Worm (Caenorhabditis elegans) whole organism, young adult: ENCODE data around the gene K02D10.4.
A peak's percentile ranks its signal among the peaks of the same experiment; 100 is the strongest.

Source experiments
- B0019.2 ChIP-seq: fragments of 200-800 bp; sonication (Bioruptor generic); conservative IDR thresholded peaks from 2 replicates; pipeline ENCODE4 v1.3.6; 2022; ENCODE audit warnings: missing genetic modification reagents, missing genetic modification characterization, missing compliant biosample characterization
- D2030.7 ChIP-seq: fragments of 200-800 bp; sonication (Bioruptor generic); IDR thresholded peaks from 2 replicates; pipeline ENCODE4 v1.3.6; 2022; ENCODE audit warnings: missing genetic modification reagents, missing genetic modification characterization, missing compliant biosample characterization
- F22D6.2 ChIP-seq: sonication (generic microtip); optimal IDR thresholded peaks from 2 replicates; lab custom pipeline; 2016; ENCODE audit warnings: mild to moderate bottlenecking, missing genetic modification characterization, missing compliant biosample characterization
- K12H6.12 ChIP-seq: fragments of 200-800 bp; sonication (Bioruptor generic); optimal IDR thresholded peaks from 2 replicates; lab custom pipeline; 2018; ENCODE audit warnings: mild to moderate bottlenecking, missing genetic modification characterization, missing compliant biosample characterization
- T07F8.4 ChIP-seq: sonication (generic microtip); optimal IDR thresholded peaks from 2 replicates; lab custom pipeline; 2016; ENCODE audit warnings: mild to moderate bottlenecking, missing genetic modification characterization, moderate library complexity, missing compliant biosample characterization
- Y79H2A.3 ChIP-seq: fragments of 200-800 bp; sonication (Bioruptor generic); conservative IDR thresholded peaks from 2 replicates; pipeline ENCODE4 v1.3.6; 2022; ENCODE audit warnings: missing genetic modification reagents, missing genetic modification characterization, missing compliant biosample characterization
- Y95B8A.8 ChIP-seq: fragments of 200-800 bp; sonication (Bioruptor generic); IDR thresholded peaks from 2 replicates; pipeline ENCODE4 v1.3.6; 2022; ENCODE audit warnings: missing genetic modification reagents, missing genetic modification characterization, missing compliant biosample characterization
- atf-7 ChIP-seq: sonication (generic microtip); optimal IDR thresholded peaks from 2 replicates; lab custom pipeline; 2017; ENCODE audit warnings: mild to moderate bottlenecking, missing genetic modification characterization, missing compliant biosample characterization
- attf-5 ChIP-seq: fragments of 200-800 bp; sonication (Bioruptor generic); optimal IDR thresholded peaks from 2 replicates; lab custom pipeline; 2018; ENCODE audit warnings: mild to moderate bottlenecking, missing genetic modification characterization, missing compliant biosample characterization
- cebp-1 ChIP-seq, 2 experiments: fragments of 200-800 bp in 1 of 2; sonication (Bioruptor generic) in 1 of 2; sonication (generic microtip) in 1 of 2; IDR thresholded peaks in 1 of 2; optimal IDR thresholded peaks in 1 of 2; 2 replicates each; pipeline versions ENCODE4 v1.3.6 to Lab custom; 2017 to 2022; ENCODE audit warnings: missing compliant biosample characterization in 2 of 2, missing genetic modification characterization in 2 of 2, mild to moderate bottlenecking in 1 of 2, missing genetic modification reagents in 1 of 2, moderate library complexity in 1 of 2
- ceh-40 ChIP-seq: fragments of 200-800 bp; sonication (Bioruptor generic); IDR thresholded peaks from 2 replicates; pipeline ENCODE4 v1.3.6; 2022; ENCODE audit warnings: missing genetic modification characterization, missing compliant biosample characterization
- ceh-58 ChIP-seq: fragments of 200-800 bp; sonication (Bioruptor generic); IDR thresholded peaks from 2 replicates; pipeline ENCODE4 v1.3.6; 2022; ENCODE audit warnings: missing genetic modification characterization, missing compliant biosample characterization
- efl-1 ChIP-seq: fragments of 150-350 bp; optimal IDR thresholded peaks from 2 replicates; lab custom pipeline; 2014; ENCODE audit warnings: missing biosample characterization, missing genetic modification reagents, missing genetic modification characterization
- hlh-12 ChIP-seq: sonication (generic microtip); optimal IDR thresholded peaks from 2 replicates; lab custom pipeline; 2016; ENCODE audit warnings: missing genetic modification characterization, missing compliant biosample characterization
- hmg-1.2 ChIP-seq: fragments of 200-800 bp; sonication (Bioruptor generic); IDR thresholded peaks from 2 replicates; pipeline ENCODE4 v1.3.6; 2022; ENCODE audit warnings: missing genetic modification reagents, missing genetic modification characterization, missing compliant biosample characterization
- hsf-1 ChIP-seq: fragments of 200-800 bp; sonication (Bioruptor generic); IDR thresholded peaks from 2 replicates; pipeline ENCODE4 v1.3.6; 2022; ENCODE audit warnings: missing genetic modification reagents, missing genetic modification characterization, missing compliant biosample characterization
- let-526 ChIP-seq: fragments of 200-800 bp; sonication (Bioruptor generic); IDR thresholded peaks from 2 replicates; pipeline ENCODE4 v1.3.6; 2022; ENCODE audit warnings: missing genetic modification reagents, missing genetic modification characterization, missing compliant biosample characterization
- lin-26 ChIP-seq: fragments of 200-800 bp; sonication (Bioruptor generic); IDR thresholded peaks from 2 replicates; pipeline ENCODE4 v1.3.6; 2022; ENCODE audit warnings: missing genetic modification reagents, missing genetic modification characterization, missing compliant biosample characterization
- lin-35 ChIP-seq, 3 experiments: fragments of 150-350 bp in 2 of 3; sonication (generic microtip) in 1 of 3; optimal IDR thresholded peaks; 2 replicates each; lab custom pipeline; 2014 to 2018; ENCODE audit warnings: missing biosample characterization in 3 of 3, missing genetic modification characterization in 3 of 3, missing genetic modification reagents in 3 of 3
- lin-40 ChIP-seq: sonication (generic microtip); optimal IDR thresholded peaks from 2 replicates; lab custom pipeline; 2016; ENCODE audit warnings: missing genetic modification characterization, mild to moderate bottlenecking, missing compliant biosample characterization, missing genotype, missing genetic modification reagents
- lsy-27 ChIP-seq: sonication (generic microtip); optimal IDR thresholded peaks from 2 replicates; lab custom pipeline; 2017; ENCODE audit warnings: missing genetic modification characterization, mild to moderate bottlenecking, missing compliant biosample characterization, antibody characterized with exemption, missing genotype, borderline replicate concordance; ENCODE audit not compliant: insufficient read depth
- nfyb-1 ChIP-seq: fragments of 200-800 bp; sonication (Bioruptor generic); IDR thresholded peaks from 2 replicates; pipeline ENCODE4 v1.3.6; 2022; ENCODE audit warnings: missing genetic modification reagents, missing genetic modification characterization, missing compliant biosample characterization
- nhr-179 ChIP-seq: sonication (generic microtip); optimal IDR thresholded peaks from 2 replicates; lab custom pipeline; 2016; ENCODE audit warnings: mild to moderate bottlenecking, missing genetic modification characterization, missing compliant biosample characterization
- nhr-80 ChIP-seq: sonication (generic microtip); optimal IDR thresholded peaks from 2 replicates; lab custom pipeline; 2016; ENCODE audit warnings: missing genetic modification characterization, missing compliant biosample characterization
- nhr-90 ChIP-seq: sonication (generic microtip); optimal IDR thresholded peaks from 2 replicates; lab custom pipeline; 2016; ENCODE audit warnings: missing genotype, mild to moderate bottlenecking, missing genetic modification characterization, missing compliant biosample characterization
- pbrm-1 ChIP-seq: fragments of 200-800 bp; sonication (Bioruptor generic); IDR thresholded peaks from 2 replicates; pipeline ENCODE4 v1.3.6; 2022; ENCODE audit warnings: missing genetic modification reagents, missing genetic modification characterization, missing compliant biosample characterization
- repo-1 ChIP-seq: sonication (generic microtip); optimal IDR thresholded peaks from 2 replicates; lab custom pipeline; 2017; ENCODE audit warnings: mild to moderate bottlenecking, missing genetic modification characterization, missing compliant biosample characterization
- snpc-4 ChIP-seq, 5 experiments: fragments of 150-350 bp in 1 of 5; sonication (generic microtip) in 4 of 5; optimal IDR thresholded peaks; 2 replicates each; lab custom pipeline; 2014 to 2018; ENCODE audit warnings: missing genetic modification characterization in 5 of 5, missing biosample characterization in 3 of 5, antibody characterized with exemption in 2 of 5, mild to moderate bottlenecking in 2 of 5, missing compliant biosample characterization in 2 of 5, missing genotype in 2 of 5, moderate library complexity in 2 of 5, missing genetic modification reagents in 1 of 5
- tbx-9 ChIP-seq: sonication (generic microtip); optimal IDR thresholded peaks from 2 replicates; lab custom pipeline; 2016; ENCODE audit warnings: borderline replicate concordance, missing genetic modification characterization, inconsistent platforms, missing compliant biosample characterization
- unc-62 ChIP-seq: fragments of 150-350 bp; optimal IDR thresholded peaks from 2 replicates; lab custom pipeline; 2014; ENCODE audit warnings: missing biosample characterization, missing genetic modification reagents, missing genetic modification characterization
- ztf-18 ChIP-seq: sonication (generic microtip); optimal IDR thresholded peaks from 2 replicates; lab custom pipeline; 2016; ENCODE audit warnings: missing genotype, mild to moderate bottlenecking, missing genetic modification characterization, missing compliant biosample characterization
- ztf-6 ChIP-seq: fragments of 200-800 bp; sonication (Bioruptor generic); IDR thresholded peaks from 2 replicates; pipeline ENCODE4 v1.3.6; 2022; ENCODE audit warnings: missing genetic modification reagents, missing genetic modification characterization, missing compliant biosample characterization

Gene K02D10.4

ce11 chrIII:8780473-8780872 lies 661 bp upstream of the K02D10.4 start (continued):
- TF ChIP-seq nhr-90 (tag; lab: Kevin White, UChicago) = no peak
- TF ChIP-seq Y79H2A.3 (GFP tag; lab: Robert Waterston, UW) = no peak
- TF ChIP-seq atf-7 (tag; lab: Kevin White, UChicago) = no peak
- no peak for TF ChIP-seq ztf-18 (tag; lab: Kevin White, UChicago)
- peak; percentile 61 for TF ChIP-seq lin-40
- no peak for TF ChIP-seq attf-5 (GFP tag; lab: Kevin White, UChicago)
- no peak for TF ChIP-seq K12H6.12 (tag; lab: Kevin White, UChicago)
- no peak for TF ChIP-seq hlh-12 (tag; lab: Kevin White, UChicago)
- no peak for TF ChIP-seq T07F8.4
- no peak for TF ChIP-seq D2030.7
- TF ChIP-seq ceh-40 (GFP tag; lab: Robert Waterston, UW) = no peak
- TF ChIP-seq B0019.2 (GFP tag; lab: Robert Waterston, UW) = no peak
- no peak for TF ChIP-seq let-526 (GFP tag; lab: Robert Waterston, UW)

ce11 chrIII:8775953-8776352 lies 3.9 kb downstream of the K02D10.4 start, which contains the start of gene snap-29:
Gene snap-29, plus strand, starts transcription at chrIII:8776253.
- TF ChIP-seq nfyb-1 (GFP tag; lab: Robert Waterston, UW) (0 out of 2 replicates have a peak, but pooled peaks have one; percentile 9), pbrm-1 (GFP tag; lab: Robert Waterston, UW) (no peak)

- TF ChIP-seq ztf-18 (tag; lab: Kevin White, UChicago) (no peak), F22D6.2 (tag; lab: Kevin White, UChicago) (no peak), hsf-1 (GFP tag; lab: Robert Waterston, UW) (0 out of 2 replicates have a peak, but pooled peaks have one; percentile 22)
Measured at ce11 chrIII:8773375-8773774, 6.4 kb downstream of the K02D10.4 start.

- TF ChIP-seq attf-5 (GFP tag; lab: Kevin White, UChicago) = peak; percentile 2
- no peak for TF ChIP-seq snpc-4 (GFP tag; optimal IDR thresholded peaks at IDR 0.05; lab: Kevin White, UChicago)
- no peak for TF ChIP-seq snpc-4 (tag; optimal IDR thresholded peaks at IDR 0.05; lab: Kevin White, UChicago)
- TF ChIP-seq repo-1 = no peak
- no peak for TF ChIP-seq B0019.2 (GFP tag; lab: Robert Waterston, UW)
- TF ChIP-seq nhr-80 (tag; lab: Kevin White, UChicago) = peak; percentile 57
- TF ChIP-seq cebp-1 (GFP tag; IDR thresholded peaks at IDR 0.05; lab: Robert Waterston, UW) = peak; percentile 89
- peak; percentile 97 for TF ChIP-seq cebp-1 (tag; optimal IDR thresholded peaks at IDR 0.05; lab: Kevin White, UChicago)
- TF ChIP-seq hmg-1.2 (GFP tag; lab: Robert Waterston, UW) = peak; percentile 36; the same call in 1 of the 2 replicates
Measured at ce11 chrIII:8772428-8773027, 7.3 kb downstream of the K02D10.4 start.

- TF ChIP-seq Y95B8A.8 (GFP tag; lab: Robert Waterston, UW) = no peak
- TF ChIP-seq unc-62 (GFP tag; lab: Kevin White, UChicago) = no peak
- no peak for TF ChIP-seq lin-26
- TF ChIP-seq, all 124 proteins: peak for 0
Measured at ce11 chrIII:8771851-8772250, 8.0 kb downstream of the K02D10.4 start, which contains the start of gene K02D10.3. Gene K02D10.3, minus strand, starts transcription at chrIII:8771951.

- TF ChIP-seq nhr-179 (tag; lab: Kevin White, UChicago) (no peak), ceh-58 (no peak), lin-26 (no peak), pbrm-1 (GFP tag; lab: Robert Waterston, UW) (no peak), lin-35 (GFP tag; optimal IDR thresholded peaks at IDR 0.05; lab: Kevin White, UChicago) (no peak), atf-7 (tag; lab: Kevin White, UChicago) (no peak), ztf-6 (GFP tag; lab: Robert Waterston, UW) (no peak), efl-1 (no peak), hmg-1.2 (GFP tag; lab: Robert Waterston, UW) (no peak), tbx-9 (tag; lab: Kevin White, UChicago) (no peak), lsy-27 (no peak)
Measured at ce11 chrIII:8771162-8771561, 8.7 kb downstream of the K02D10.4 start, which contains the start of gene K02D10.2. Gene K02D10.2, minus strand, starts transcription at chrIII:8771262.
